Worm (Caenorhabditis elegans): Measurements from ENCODE around the gene K01F9.2.

Gene K01F9.2

ce11 chrIII:8887184-8887801 is 10.4 kb upstream of the K01F9.2 start, which contains the start of gene famh-136 (continued):
- no peak for TF ChIP-seq hsf-1 (GFP tag; IDR thresholded peaks at IDR 0.05)
- no peak for TF ChIP-seq B0035.1 (tag; optimal IDR thresholded peaks at IDR 0.05)
- TF ChIP-seq mel-28 (tag; optimal IDR thresholded peaks at IDR 0.05; ENCODE audit: borderline replicate concordance), result no peak
- TF ChIP-seq F55B11.4 (tag; optimal IDR thresholded peaks at IDR 0.05; ENCODE audit: borderline replicate concordance, insufficient read depth), result no peak
- TF ChIP-seq xnd-1 (tag; optimal IDR thresholded peaks at IDR 0.05), result peak; percentile 58
- peak; percentile 34 for TF ChIP-seq pha-4 (tag; optimal IDR thresholded peaks at IDR 0.05)
- peak; percentile 79 for TF ChIP-seq ztf-26 (tag; optimal IDR thresholded peaks at IDR 0.05)
- peak; percentile 30; the same call in 1 of the 2 replicates for TF ChIP-seq Y56A3A.18 (GFP tag; IDR thresholded peaks at IDR 0.05)
- TF ChIP-seq lin-35 (GFP tag; optimal IDR thresholded peaks at IDR 0.05), result peak in 2 of 3 experiments; percentile 9 to 83
- TF ChIP-seq Y67H2A.10 (GFP tag; conservative IDR thresholded peaks at IDR 0.05), result 0 out of 2 replicates have a peak, but pooled peaks have one; percentile 20
- no peak for TF ChIP-seq hlh-26 (GFP tag; conservative IDR thresholded peaks at IDR 0.05)
- peak; percentile 77 for TF ChIP-seq tlf-1 (GFP tag; optimal IDR thresholded peaks at IDR 0.05)
- no peak for TF ChIP-seq rec-8 (tag; optimal IDR thresholded peaks at IDR 0.05)
- no peak for TF ChIP-seq egl-18 (GFP tag; IDR thresholded peaks at IDR 0.05)
- TF ChIP-seq athp-1 (tag; optimal IDR thresholded peaks at IDR 0.05), result peak; percentile 12
- TF ChIP-seq B0336.3 (GFP tag; IDR thresholded peaks at IDR 0.05), result peak; percentile 82
- TF ChIP-seq tbx-9 (tag; optimal IDR thresholded peaks at IDR 0.05; ENCODE audit: borderline replicate concordance), result no peak
- peak; percentile 90 for TF ChIP-seq lin-40 (tag; optimal IDR thresholded peaks at IDR 0.05)
- TF ChIP-seq mxl-1 (tag; optimal IDR thresholded peaks at IDR 0.05), result no peak
- TF ChIP-seq snpc-1.3 (tag; optimal IDR thresholded peaks at IDR 0.05; ENCODE audit: insufficient read depth), result peak; percentile 27
- TF ChIP-seq dpff-1 (tag; optimal IDR thresholded peaks at IDR 0.05), result no peak
- TF ChIP-seq hmg-20 (GFP tag; IDR thresholded peaks at IDR 0.05), result no peak
- TF ChIP-seq madf-10 (tag; optimal IDR thresholded peaks at IDR 0.05), result peak; percentile 54
- no peak for TF ChIP-seq egrh-3 (GFP tag; IDR thresholded peaks at IDR 0.05)
- TF ChIP-seq bed-2 (GFP tag; IDR thresholded peaks at IDR 0.05), result no peak
- TF ChIP-seq let-526 (GFP tag; IDR thresholded peaks at IDR 0.05), result no peak
- no peak for TF ChIP-seq sptf-2 (GFP tag; optimal IDR thresholded peaks at IDR 0.05)
- peak; percentile 85 for TF ChIP-seq dox-1 (GFP tag; IDR thresholded peaks at IDR 0.05)
- peak; percentile 31 for TF ChIP-seq atf-7 (tag; optimal IDR thresholded peaks at IDR 0.05)
- peak; percentile 72 for TF ChIP-seq rcor-1 (GFP tag; IDR thresholded peaks at IDR 0.05)
- peak; percentile 51 for TF ChIP-seq snpc-1.1 (tag; optimal IDR thresholded peaks at IDR 0.05; ENCODE audit: insufficient read depth)
- peak; percentile 46; the same call in 1 of the 2 replicates for TF ChIP-seq attf-3 (GFP tag; conservative IDR thresholded peaks at IDR 0.05)
- no peak for TF ChIP-seq nfya-2 (GFP tag; IDR thresholded peaks at IDR 0.05)
- TF ChIP-seq ztf-6 (GFP tag; IDR thresholded peaks at IDR 0.05), result no peak
- TF ChIP-seq Y53F4B.3 (GFP tag; IDR thresholded peaks at IDR 0.05), result no peak
- no peak for TF ChIP-seq madf-3 (GFP tag; IDR thresholded peaks at IDR 0.05)
- TF ChIP-seq Y95B8A.8 (GFP tag; IDR thresholded peaks at IDR 0.05), result peak; percentile 75
- peak; percentile 13 for TF ChIP-seq die-1 (tag; optimal IDR thresholded peaks at IDR 0.05)
- peak; percentile 62 for TF ChIP-seq efl-1 (GFP tag; optimal IDR thresholded peaks at IDR 0.05)
- TF ChIP-seq B0261.1 (tag; optimal IDR thresholded peaks at IDR 0.05), result no peak
- TF ChIP-seq nfya-1 (tag; optimal IDR thresholded peaks at IDR 0.05; ENCODE audit: borderline replicate concordance, insufficient read depth), result no peak

Data from whole organism, young adult.